Fruit fly (Drosophila melanogaster): ENCODE results near the gene Rat1.

The Rat1 gene

DNA sequence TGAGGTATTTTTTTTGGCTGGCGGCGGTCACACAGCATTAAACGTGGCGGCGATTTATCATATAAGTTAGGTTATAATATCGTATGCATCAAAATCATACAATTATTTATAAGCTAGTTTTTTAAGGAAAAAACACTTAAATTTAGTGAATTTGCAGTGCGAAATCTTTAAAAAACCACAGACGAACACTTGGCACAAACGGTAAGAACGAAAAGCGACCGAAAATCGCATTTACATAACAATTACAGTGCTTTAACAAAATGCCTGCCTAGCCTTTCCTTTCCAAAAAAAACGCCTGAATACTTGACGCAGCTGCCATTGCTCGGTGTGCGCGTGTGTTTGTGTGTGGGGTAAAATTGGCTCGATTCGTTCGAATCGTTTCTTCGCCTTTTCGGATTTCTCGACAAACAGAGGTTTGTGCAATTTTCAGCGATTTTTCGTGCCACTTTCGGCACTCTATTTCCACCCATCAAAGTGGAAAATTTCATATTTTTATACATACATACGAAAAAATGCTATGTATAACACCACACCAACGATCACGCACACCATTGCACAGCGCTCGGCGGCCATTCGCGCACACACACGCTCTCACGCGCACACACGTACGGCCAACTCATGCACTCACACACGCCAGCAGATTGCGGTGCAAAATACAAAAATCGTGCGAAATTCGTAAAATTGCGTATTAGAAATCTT is 12.9 kb downstream of the Rat1 start, which contains the start of gene Hrb27C (continued):
- TF ChIP-seq cas (GFP tag; IDR thresholded peaks at IDR 0.05): no peak

DNA sequence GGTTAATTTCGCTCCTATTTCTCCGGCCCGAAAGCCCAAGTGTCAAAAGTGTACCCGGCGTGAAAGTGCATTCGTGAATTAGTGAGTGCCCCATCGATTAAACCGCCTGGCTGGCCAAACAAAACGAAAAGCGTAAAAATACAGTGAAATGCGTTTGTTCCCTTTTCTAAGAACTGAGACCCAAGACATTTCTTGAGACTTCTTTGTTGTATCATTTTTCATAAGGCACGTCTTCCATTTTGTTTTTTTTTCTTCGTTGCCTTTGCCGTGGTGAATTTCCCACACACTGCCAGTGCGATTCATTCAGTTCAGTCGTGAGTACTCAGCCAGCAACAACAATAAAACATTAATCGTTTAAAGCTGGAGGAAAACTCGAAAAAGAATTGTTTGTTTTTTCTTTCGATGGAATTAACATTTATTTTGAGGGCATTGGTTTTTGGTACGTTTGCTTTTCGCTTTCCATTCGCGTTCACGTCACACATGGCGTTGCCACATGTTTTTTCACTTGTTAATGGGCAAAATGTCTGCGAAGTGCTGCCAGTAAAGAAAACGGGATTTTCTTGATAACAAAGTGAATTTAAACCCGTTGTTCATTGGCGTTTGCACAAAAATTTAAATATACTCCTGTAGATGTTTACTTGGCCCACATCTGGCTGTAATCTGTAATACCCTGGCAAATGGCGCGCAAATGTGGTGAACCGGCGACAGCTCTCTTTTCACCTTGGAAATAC is 13.6 kb downstream of the Rat1 start:
- TF ChIP-seq H15 (GFP tag; IDR thresholded peaks at IDR 0.05) (no peak), ranshi (GFP tag; IDR thresholded peaks at IDR 0.05) (no peak), CG10979 (tag; optimal IDR thresholded peaks at IDR 0.05) (no peak), CG17802 (tag; optimal IDR thresholded peaks at IDR 0.05) (no peak), trem (tag; optimal IDR thresholded peaks at IDR 0.05) (peak; percentile 30), ase (GFP tag; IDR thresholded peaks at IDR 0.05) (no peak), zen2 (GFP tag; IDR thresholded peaks at IDR 0.05; ENCODE audit: partially characterized antibody) (no peak), twi (tag; optimal IDR thresholded peaks at IDR 0.05) (peak; percentile 87), psq (GFP tag; optimal IDR thresholded peaks at IDR 0.05) (peak; percentile 78), Sry-δ (GFP tag; optimal IDR thresholded peaks at IDR 0.05) (no peak), nom (GFP tag; optimal IDR thresholded peaks at IDR 0.05) (peak; percentile 40), Drgx (GFP tag; IDR thresholded peaks at IDR 0.05) (no peak), CG17385 (GFP tag; optimal IDR thresholded peaks at IDR 0.05) (no peak), ato (GFP tag; IDR thresholded peaks at IDR 0.05; ENCODE audit: partially characterized antibody) (no peak), Opbp (GFP tag; IDR thresholded peaks at IDR 0.05; ENCODE audit: partially characterized antibody) (no peak), CG8924 (tag; optimal IDR thresholded peaks at IDR 0.05) (no peak), Dp (GFP tag; optimal IDR thresholded peaks at IDR 0.05) (peak; percentile 22), CG11398 (GFP tag; optimal IDR thresholded peaks at IDR 0.05) (no peak), CG14050 (GFP tag; IDR thresholded peaks at IDR 0.05) (no peak), Sox102F (GFP tag; optimal IDR thresholded peaks at IDR 0.05) (peak; percentile 3), Deaf1 (tag; optimal IDR thresholded peaks at IDR 0.05) (no peak), CG7839 (tag; optimal IDR thresholded peaks at IDR 0.05) (no peak), CG10147 (GFP tag; optimal IDR thresholded peaks at IDR 0.05) (peak; percentile 51), hbn (GFP tag; IDR thresholded peaks at IDR 0.05; ENCODE audit: partially characterized antibody) (no peak), CG17186 (GFP tag; optimal IDR thresholded peaks at IDR 0.05) (peak; percentile 22), CG31388 (GFP tag; optimal IDR thresholded peaks at IDR 0.05) (no peak), Rx (GFP tag; IDR thresholded peaks at IDR 0.05) (no peak), fd102C (GFP tag; optimal IDR thresholded peaks at IDR 0.05) (no peak), Sin3A (optimal IDR thresholded peaks at IDR 0.05) (peak; percentile 19), CG1529 (GFP tag; optimal IDR thresholded peaks at IDR 0.05) (no peak), tap (tag; optimal IDR thresholded peaks at IDR 0.05) (peak; percentile 14), Oaz (GFP tag; IDR thresholded peaks at IDR 0.05) (no peak), row (GFP tag; IDR thresholded peaks at IDR 0.05) (no peak), CG10431 (GFP tag; optimal IDR thresholded peaks at IDR 0.05) (no peak), CG17912 (GFP tag; optimal IDR thresholded peaks at IDR 0.05) (no peak), sug (tag; optimal IDR thresholded peaks at IDR 0.05) (no peak), Doc3 (GFP tag; IDR thresholded peaks at IDR 0.05; ENCODE audit: partially characterized antibody) (no peak), Gug (GFP tag; IDR thresholded peaks at IDR 0.05) (no peak), chn (GFP tag; optimal IDR thresholded peaks at IDR 0.05) (peak; percentile 28), maf-S (GFP tag; optimal IDR thresholded peaks at IDR 0.05) (no peak), bbx (GFP tag; IDR thresholded peaks at IDR 0.05; ENCODE audit: partially characterized antibody) (0 out of 2 replicates have a peak, but pooled peaks have one; percentile 16), Ets65A (GFP tag) (no peak), ftz-f1 (GFP tag; optimal IDR thresholded peaks at IDR 0.05) (peak; percentile 79), Dbx (GFP tag; IDR thresholded peaks at IDR 0.05) (no peak), CG15479 (GFP tag; optimal IDR thresholded peaks at IDR 0.05) (peak; percentile 57), ash1 (GFP tag; optimal IDR thresholded peaks at IDR 0.05) (no peak)
